Worm (Caenorhabditis elegans): ENCODE measurements around the gene ZK970.8.

Gene ZK970.8

ce11 chrII:10303663-10304115 is 5.7 kb upstream of the ZK970.8 start, which contains the start of gene vha-9 (continued):
- no peak for TF ChIP-seq gei-8 (GFP tag; optimal IDR thresholded peaks at IDR 0.05)
- TF ChIP-seq egl-43 (GFP tag; IDR thresholded peaks at IDR 0.05): no peak
- TF ChIP-seq ceh-20 (GFP tag; IDR thresholded peaks at IDR 0.05): no peak
- TF ChIP-seq ama-1 (optimal IDR thresholded peaks at IDR 0.05): peak; percentile 63
- TF ChIP-seq lin-29 (GFP tag; IDR thresholded peaks at IDR 0.05): no peak
- no peak for TF ChIP-seq egl-27 (tag; optimal IDR thresholded peaks at IDR 0.05)
- TF ChIP-seq spr-1 (tag; optimal IDR thresholded peaks at IDR 0.05): no peak
- no peak for TF ChIP-seq fos-1 (tag; optimal IDR thresholded peaks at IDR 0.05)
- no peak for TF ChIP-seq Y5F2A.4 (GFP tag; optimal IDR thresholded peaks at IDR 0.05)
- peak in 1 of 2 experiments; percentile 2 for TF ChIP-seq mdl-1 (tag; optimal IDR thresholded peaks at IDR 0.05)
- TF ChIP-seq lin-1 (GFP tag; IDR thresholded peaks at IDR 0.05): no peak
- no peak for TF ChIP-seq snpc-1.2 (GFP tag; IDR thresholded peaks at IDR 0.05)
- no peak for TF ChIP-seq nhr-237 (tag; optimal IDR thresholded peaks at IDR 0.05)
- peak; percentile 51 for TF ChIP-seq rbr-2 (tag; optimal IDR thresholded peaks at IDR 0.05)
- no peak for TF ChIP-seq zfp-2 (tag; optimal IDR thresholded peaks at IDR 0.05)
- TF ChIP-seq daf-12 (tag; optimal IDR thresholded peaks at IDR 0.05): no peak
- no peak for TF ChIP-seq ceh-82 (tag; optimal IDR thresholded peaks at IDR 0.05)
- peak; percentile 53 for TF ChIP-seq nhr-77 (tag; optimal IDR thresholded peaks at IDR 0.05)
- no peak for TF ChIP-seq vab-7 (GFP tag; IDR thresholded peaks at IDR 0.05)
- TF ChIP-seq lin-15B (tag; optimal IDR thresholded peaks at IDR 0.05): no peak
- TF ChIP-seq Y48G9A.11 (GFP tag; IDR thresholded peaks at IDR 0.05): no peak
- TF ChIP-seq hmg-1.1 (GFP tag; IDR thresholded peaks at IDR 0.05): peak; percentile 10; the same call in 1 of the 2 replicates
- no peak for TF ChIP-seq nhr-102 (tag; optimal IDR thresholded peaks at IDR 0.05)
- TF ChIP-seq daf-8 (GFP tag; IDR thresholded peaks at IDR 0.05): no peak
- TF ChIP-seq ceh-44 (GFP tag; IDR thresholded peaks at IDR 0.05): no peak
- TF ChIP-seq ZK546.5 (tag; optimal IDR thresholded peaks at IDR 0.05): no peak
- peak; percentile 89 for TF ChIP-seq mes-2 (tag; optimal IDR thresholded peaks at IDR 0.05; ENCODE audit: poor library complexity, severe bottlenecking)
- no peak for TF ChIP-seq tra-1 (GFP tag; IDR thresholded peaks at IDR 0.05)
- no peak for TF ChIP-seq madf-9 (GFP tag; conservative IDR thresholded peaks at IDR 0.05)
- no peak for TF ChIP-seq duxl-1 (tag; optimal IDR thresholded peaks at IDR 0.05; ENCODE audit: poor library complexity)
- TF ChIP-seq nhr-42 (GFP tag; IDR thresholded peaks at IDR 0.05): peak; percentile 56; the same call in 1 of the 2 replicates
- TF ChIP-seq dmd-8 (GFP tag; IDR thresholded peaks at IDR 0.05): no peak
- no peak for TF ChIP-seq zip-11 (GFP tag; IDR thresholded peaks at IDR 0.05)
- no peak for TF ChIP-seq nhr-48 (tag; optimal IDR thresholded peaks at IDR 0.05)
- no peak for TF ChIP-seq nhr-76 (tag; optimal IDR thresholded peaks at IDR 0.05)
- no peak for TF ChIP-seq nhr-11 (tag; optimal IDR thresholded peaks at IDR 0.05)
- TF ChIP-seq hlh-30 (tag; optimal IDR thresholded peaks at IDR 0.05; ENCODE audit: insufficient read depth): peak; percentile 64
- no peak for TF ChIP-seq aha-1 (tag)
- peak; percentile 33 for TF ChIP-seq fkh-10 (GFP tag; optimal IDR thresholded peaks at IDR 0.05)
- no peak for TF ChIP-seq mep-1 (tag; optimal IDR thresholded peaks at IDR 0.05)
- TF ChIP-seq pqm-1 (tag; optimal IDR thresholded peaks at IDR 0.05): peak; percentile 41
- no peak for TF ChIP-seq R02D3.7 (tag; optimal IDR thresholded peaks at IDR 0.05)
- no peak for TF ChIP-seq F10B5.3 (tag; optimal IDR thresholded peaks at IDR 0.05)
- no peak for TF ChIP-seq mdt-29 (GFP tag; IDR thresholded peaks at IDR 0.05)
- no peak for TF ChIP-seq zfp-3 (GFP tag; conservative IDR thresholded peaks at IDR 0.05)
- TF ChIP-seq php-3 (GFP tag; IDR thresholded peaks at IDR 0.05): no peak
- TF ChIP-seq Y75B8A.6 (GFP tag; IDR thresholded peaks at IDR 0.05): no peak
- TF ChIP-seq daf-16 (GFP tag; optimal IDR thresholded peaks at IDR 0.05): no peak
- TF ChIP-seq daf-16 (tag; optimal IDR thresholded peaks at IDR 0.05): peak; percentile 56
- TF ChIP-seq nhr-28 (tag; optimal IDR thresholded peaks at IDR 0.05): peak; percentile 62
- no peak for TF ChIP-seq D1046.2 (GFP tag; IDR thresholded peaks at IDR 0.05)
- no peak for TF ChIP-seq nhr-6 (tag; optimal IDR thresholded peaks at IDR 0.05)
- TF ChIP-seq unc-39 (tag; optimal IDR thresholded peaks at IDR 0.05): no peak

All from whole organism, L4 larva.